Worm (Caenorhabditis elegans) whole organism, mixed stage, embryonic: ENCODE results near the gene vps-52.

Source experiments
- lin-13 ChIP-seq: fragments of 150-350 bp; optimal IDR thresholded peaks from 2 replicates; lab custom pipeline; 2014; ENCODE audit warnings: missing biosample characterization, missing genetic modification characterization
- mls-2 ChIP-seq: sonication (generic microtip); optimal IDR thresholded peaks from 2 replicates; lab custom pipeline; 2016; ENCODE audit warnings: mild to moderate bottlenecking, missing genetic modification characterization, moderate library complexity, missing compliant biosample characterization
- nhr-2 ChIP-seq: fragments of 150-350 bp; optimal IDR thresholded peaks from 2 replicates; lab custom pipeline; 2014; ENCODE audit warnings: missing biosample characterization, missing genetic modification characterization
- sem-2 ChIP-seq: fragments of 200-800 bp; sonication (Bioruptor generic); optimal IDR thresholded peaks from 2 replicates; lab custom pipeline; 2018; ENCODE audit warnings: mild to moderate bottlenecking, missing genetic modification characterization, missing compliant biosample characterization
- unc-120 ChIP-seq: sonication (generic microtip); optimal IDR thresholded peaks from 2 replicates; lab custom pipeline; 2017; ENCODE audit warnings: missing genetic modification characterization, missing compliant biosample characterization; ENCODE audit not compliant: poor library complexity, severe bottlenecking

DNA sequence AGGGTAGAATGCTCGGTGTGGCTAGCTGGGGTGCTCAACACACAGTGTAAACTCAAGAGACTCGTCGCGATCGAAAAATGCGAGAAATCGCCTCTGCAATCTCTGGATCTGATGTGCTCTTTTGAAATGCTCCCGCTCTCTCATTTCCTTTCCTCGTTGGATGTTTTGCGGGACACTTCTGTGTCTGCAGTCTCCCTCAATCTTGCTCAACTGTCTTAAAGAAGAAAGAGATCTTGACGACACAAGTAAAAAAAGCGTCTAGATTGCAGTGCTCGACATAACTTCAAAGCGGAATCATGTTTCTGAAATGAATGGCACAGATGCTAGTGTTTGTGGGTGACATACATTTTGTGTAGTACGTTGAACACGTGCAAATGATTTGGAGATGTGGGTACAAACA lies 8.5 kb downstream of the vps-52 start:
- TF ChIP-seq sem-2 (GFP tag; lab: Kevin White, UChicago) (no peak), lin-13 (no peak), unc-120 (tag; lab: Kevin White, UChicago) (peak; percentile 77), mls-2 (tag; lab: Kevin White, UChicago) (no peak), nhr-2 (no peak)
